Fruit fly (Drosophila melanogaster) whole organism, embryonic: Measurements from ENCODE around the gene mib2.

Source experiments
- ATbp ChIP-seq: fragments of 200-800 bp; sonication (Bioruptor generic); optimal IDR thresholded peaks from 2 replicates; lab custom pipeline; 2017; ENCODE audit warnings: missing biosample characterization, mild to moderate bottlenecking, missing genetic modification characterization, missing genetic modification reagents
- Asciz ChIP-seq: fragments of 200-800 bp; sonication (Bioruptor generic); optimal IDR thresholded peaks from 2 replicates; lab custom pipeline; 2017; ENCODE audit warnings: missing biosample characterization, mild to moderate bottlenecking, missing genetic modification characterization, missing genetic modification reagents
- Awh ChIP-seq: fragments of 200-800 bp; sonication (Bioruptor generic); IDR thresholded peaks from 2 replicates; pipeline ENCODE4, ENCODE4 v1.3.6; 2022; ENCODE audit warnings: missing biosample characterization, missing genetic modification characterization
- CG10543 ChIP-seq: fragments of 200-800 bp; sonication (Bioruptor generic); optimal IDR thresholded peaks from 3 replicates; lab custom pipeline; 2017; ENCODE audit warnings: missing biosample characterization, mild to moderate bottlenecking, missing genetic modification characterization, moderate library complexity
- CG11723 ChIP-seq: fragments of 200-800 bp; sonication (Bioruptor generic); optimal IDR thresholded peaks from 2 replicates; lab custom pipeline; 2017; ENCODE audit warnings: missing biosample characterization, mild to moderate bottlenecking, missing genetic modification characterization
- CG12744 ChIP-seq: fragments of 200-800 bp; sonication (Bioruptor generic); optimal IDR thresholded peaks from 2 replicates; lab custom pipeline; 2016; ENCODE audit warnings: missing biosample characterization, missing genetic modification characterization
- CG12769 ChIP-seq: fragments of 200-800 bp; sonication (Bioruptor generic); optimal IDR thresholded peaks from 2 replicates; lab custom pipeline; 2019; ENCODE audit warnings: missing biosample characterization, mild to moderate bottlenecking, missing genetic modification characterization, moderate library complexity
- CG13296 ChIP-seq: fragments of 200-800 bp; sonication (Bioruptor generic); optimal IDR thresholded peaks from 3 replicates; lab custom pipeline; 2018; ENCODE audit warnings: missing biosample characterization, mild to moderate bottlenecking, missing genetic modification characterization
- CG14860 ChIP-seq: fragments of 200-800 bp; sonication (Bioruptor generic); IDR thresholded peaks from 3 replicates; pipeline ENCODE4 v1.3.6; 2022; ENCODE audit warnings: missing biosample characterization, missing genetic modification characterization; ENCODE audit not compliant: partially characterized antibody
- CG17612 ChIP-seq: fragments of 200-800 bp; sonication (Bioruptor generic); IDR thresholded peaks from 2 replicates; pipeline ENCODE4 v1.3.6; 2022; ENCODE audit warnings: missing biosample characterization, missing genetic modification characterization
- CG3407 ChIP-seq: fragments of 200-800 bp; sonication (Bioruptor generic); optimal IDR thresholded peaks from 2 replicates; lab custom pipeline; 2018; ENCODE audit warnings: missing biosample characterization, mild to moderate bottlenecking, missing genetic modification characterization
- CG3838 ChIP-seq: fragments of 200-800 bp; sonication (Bioruptor generic); optimal IDR thresholded peaks from 3 replicates; lab custom pipeline; 2016; ENCODE audit warnings: missing biosample characterization, missing genetic modification characterization
- CG3995 ChIP-seq: fragments of 200-800 bp; sonication (Bioruptor generic); optimal IDR thresholded peaks from 3 replicates; lab custom pipeline; 2016; ENCODE audit warnings: missing biosample characterization, missing genetic modification characterization
- CG4404 ChIP-seq: fragments of 200-800 bp; sonication (Bioruptor generic); IDR thresholded peaks from 2 replicates; pipeline ENCODE4 v1.3.6; 2022; ENCODE audit warnings: missing biosample characterization, missing genetic modification characterization
- CG4707 ChIP-seq: fragments of 200-800 bp; sonication (Bioruptor generic); optimal IDR thresholded peaks from 2 replicates; lab custom pipeline; 2018; ENCODE audit warnings: missing biosample characterization, mild to moderate bottlenecking, missing genetic modification characterization, moderate library complexity
- CG5180 ChIP-seq: fragments of 200-800 bp; sonication (Bioruptor generic); optimal IDR thresholded peaks from 3 replicates; lab custom pipeline; 2017; ENCODE audit warnings: missing biosample characterization, missing genetic modification characterization, mild to moderate bottlenecking, moderate library complexity, missing genetic modification reagents
- CG6854 ChIP-seq: fragments of 200-800 bp; sonication (Bioruptor generic); optimal IDR thresholded peaks from 3 replicates; lab custom pipeline; 2017; ENCODE audit warnings: missing biosample characterization, mild to moderate bottlenecking, missing genetic modification characterization
- CG7987 ChIP-seq: fragments of 200-800 bp; sonication (Bioruptor generic); optimal IDR thresholded peaks from 2 replicates; lab custom pipeline; 2018; ENCODE audit warnings: missing biosample characterization, mild to moderate bottlenecking, missing genetic modification characterization, moderate library complexity
- CG9215 ChIP-seq: fragments of 200-800 bp; sonication (Bioruptor generic); IDR thresholded peaks from 2 replicates; pipeline ENCODE4 v1.3.6; 2022; ENCODE audit warnings: missing biosample characterization, missing genetic modification characterization
- CG9727 ChIP-seq: fragments of 200-800 bp; sonication (Bioruptor generic); optimal IDR thresholded peaks from 3 replicates; lab custom pipeline; 2017; ENCODE audit warnings: missing biosample characterization, mild to moderate bottlenecking, missing genetic modification characterization
- CG9797 ChIP-seq: fragments of 200-800 bp; sonication (Bioruptor generic); optimal IDR thresholded peaks from 3 replicates; lab custom pipeline; 2018; ENCODE audit warnings: missing biosample characterization, mild to moderate bottlenecking, missing genetic modification characterization
- CkIIα-i1 ChIP-seq: fragments of 200-800 bp; sonication (Bioruptor generic); IDR thresholded peaks from 2 replicates; pipeline ENCODE4 v1.3.6; 2022; ENCODE audit warnings: missing biosample characterization, missing genetic modification characterization
- Doc3 ChIP-seq: fragments of 200-800 bp; sonication (Bioruptor generic); IDR thresholded peaks from 3 replicates; pipeline ENCODE4 v1.3.6; 2022; ENCODE audit warnings: missing biosample characterization, missing genetic modification characterization; ENCODE audit not compliant: partially characterized antibody
- Fer2 ChIP-seq: fragments of 200-800 bp; sonication (Bioruptor generic); optimal IDR thresholded peaks from 2 replicates; lab custom pipeline; 2018; ENCODE audit warnings: missing biosample characterization, mild to moderate bottlenecking, missing genetic modification characterization, moderate library complexity
- Gsc ChIP-seq: fragments of 200-800 bp; sonication (Bioruptor generic); IDR thresholded peaks from 2 replicates; pipeline ENCODE4 v1.3.6; 2022; ENCODE audit warnings: missing biosample characterization, missing genetic modification characterization
- HLH54F ChIP-seq: fragments of 200-800 bp; sonication (Bioruptor generic); optimal IDR thresholded peaks from 3 replicates; lab custom pipeline; 2016; ENCODE audit warnings: missing biosample characterization, missing genetic modification characterization
- Hr39 ChIP-seq: fragments of >200 bp; optimal IDR thresholded peaks from 2 replicates; lab custom pipeline; 2017
- MESR4 ChIP-seq: fragments of 200-800 bp; sonication (Bioruptor generic); optimal IDR thresholded peaks from 2 replicates; lab custom pipeline; 2018; ENCODE audit warnings: missing biosample characterization, mild to moderate bottlenecking, missing genetic modification characterization, moderate library complexity
- Nf-YC ChIP-seq: fragments of 200-800 bp; optimal IDR thresholded peaks from 3 replicates; lab custom pipeline; 2019; ENCODE audit warnings: missing biosample characterization, mild to moderate bottlenecking, missing genetic modification characterization, moderate library complexity
- PHDP ChIP-seq: fragments of 200-800 bp; sonication (Bioruptor generic); optimal IDR thresholded peaks from 3 replicates; lab custom pipeline; 2018; ENCODE audit warnings: missing biosample characterization, mild to moderate bottlenecking, missing genetic modification characterization, moderate library complexity
- Sin3A ChIP-seq: fragments of >200 bp; optimal IDR thresholded peaks from 2 replicates; lab custom pipeline; 2018
- Usf ChIP-seq: fragments of 200-800 bp; sonication (Bioruptor generic); optimal IDR thresholded peaks from 2 replicates; lab custom pipeline; 2017; ENCODE audit warnings: missing genotype, missing biosample characterization, missing genetic modification characterization
- YL-1 ChIP-seq: fragments of 200-800 bp; sonication (Bioruptor generic); optimal IDR thresholded peaks from 3 replicates; lab custom pipeline; 2017; ENCODE audit warnings: missing biosample characterization, mild to moderate bottlenecking, missing genetic modification characterization
- az2 ChIP-seq: fragments of 200-800 bp; sonication (Bioruptor generic); optimal IDR thresholded peaks from 3 replicates; lab custom pipeline; 2016; ENCODE audit warnings: missing biosample characterization, missing genetic modification characterization
- croc ChIP-seq: fragments of 200-800 bp; sonication (Bioruptor generic); conservative IDR thresholded peaks from 3 replicates; pipeline ENCODE4 v1.3.6; 2022; ENCODE audit warnings: missing biosample characterization, missing genetic modification characterization
- dpn ChIP-seq, 2 experiments: fragments of 200-800 bp; sonication (Bioruptor generic); optimal IDR thresholded peaks; 3 replicates each; lab custom pipeline; 2016; ENCODE audit warnings: missing biosample characterization in 2 of 2, missing genetic modification characterization in 2 of 2
- esg ChIP-seq: fragments of 200-800 bp; sonication (Bioruptor generic); conservative IDR thresholded peaks from 2 replicates; pipeline ENCODE4 v1.3.6; 2022; ENCODE audit warnings: missing biosample characterization, missing genetic modification characterization
- gcm ChIP-seq: fragments of 200-800 bp; sonication (Bioruptor generic); optimal IDR thresholded peaks from 2 replicates; lab custom pipeline; 2019; ENCODE audit warnings: missing biosample characterization, mild to moderate bottlenecking, missing genetic modification characterization, moderate library complexity
- gcm2 ChIP-seq: fragments of 200-800 bp; sonication (Bioruptor generic); optimal IDR thresholded peaks from 2 replicates; lab custom pipeline; 2016; ENCODE audit warnings: missing biosample characterization, missing genetic modification characterization
- hb ChIP-seq: fragments of 200-800 bp; sonication (Bioruptor generic); IDR thresholded peaks from 3 replicates; pipeline ENCODE4 v1.3.6; 2022; ENCODE audit warnings: missing biosample characterization, missing genetic modification characterization; ENCODE audit not compliant: partially characterized antibody
- her ChIP-seq: fragments of 200-800 bp; sonication (Bioruptor generic); optimal IDR thresholded peaks from 2 replicates; lab custom pipeline; 2016; ENCODE audit warnings: missing biosample characterization, missing genetic modification characterization
- hth ChIP-seq: fragments of >200 bp; optimal IDR thresholded peaks from 2 replicates; lab custom pipeline; 2017; ENCODE audit warnings: inconsistent platforms
- lbe ChIP-seq: fragments of 200-800 bp; sonication (Bioruptor generic); optimal IDR thresholded peaks from 2 replicates; lab custom pipeline; 2016; ENCODE audit warnings: missing biosample characterization, mild to moderate bottlenecking, missing genetic modification characterization
- luna ChIP-seq: fragments of 200-800 bp; sonication (Bioruptor generic); optimal IDR thresholded peaks from 2 replicates; lab custom pipeline; 2016; ENCODE audit warnings: missing biosample characterization, missing genetic modification characterization
- nerfin-1 ChIP-seq: fragments of 200-800 bp; sonication (Bioruptor generic); optimal IDR thresholded peaks from 3 replicates; lab custom pipeline; 2019; ENCODE audit warnings: missing biosample characterization, mild to moderate bottlenecking, missing genetic modification characterization, moderate library complexity
- onecut ChIP-seq: fragments of 200-800 bp; sonication (Bioruptor generic); IDR thresholded peaks from 2 replicates; pipeline ENCODE4 v1.3.6; 2022; ENCODE audit warnings: missing biosample characterization, missing genetic modification characterization
- otp ChIP-seq: fragments of 200-800 bp; sonication (Bioruptor generic); IDR thresholded peaks from 3 replicates; pipeline ENCODE4, ENCODE4 v1.3.6; 2022; ENCODE audit warnings: missing biosample characterization, missing genetic modification characterization
- pb ChIP-seq: fragments of 200-800 bp; sonication (Bioruptor generic); optimal IDR thresholded peaks from 3 replicates; lab custom pipeline; 2016; ENCODE audit warnings: missing biosample characterization, missing genetic modification characterization
- phol ChIP-seq: fragments of 200-800 bp; sonication (Bioruptor generic); optimal IDR thresholded peaks from 3 replicates; lab custom pipeline; 2018; ENCODE audit warnings: missing biosample characterization, mild to moderate bottlenecking, missing genetic modification characterization, moderate library complexity
- scrt ChIP-seq: fragments of 200-800 bp; sonication (Bioruptor generic); optimal IDR thresholded peaks from 2 replicates; lab custom pipeline; 2018; ENCODE audit warnings: missing biosample characterization, mild to moderate bottlenecking, missing genetic modification characterization, moderate library complexity

The mib2 gene

DNA sequence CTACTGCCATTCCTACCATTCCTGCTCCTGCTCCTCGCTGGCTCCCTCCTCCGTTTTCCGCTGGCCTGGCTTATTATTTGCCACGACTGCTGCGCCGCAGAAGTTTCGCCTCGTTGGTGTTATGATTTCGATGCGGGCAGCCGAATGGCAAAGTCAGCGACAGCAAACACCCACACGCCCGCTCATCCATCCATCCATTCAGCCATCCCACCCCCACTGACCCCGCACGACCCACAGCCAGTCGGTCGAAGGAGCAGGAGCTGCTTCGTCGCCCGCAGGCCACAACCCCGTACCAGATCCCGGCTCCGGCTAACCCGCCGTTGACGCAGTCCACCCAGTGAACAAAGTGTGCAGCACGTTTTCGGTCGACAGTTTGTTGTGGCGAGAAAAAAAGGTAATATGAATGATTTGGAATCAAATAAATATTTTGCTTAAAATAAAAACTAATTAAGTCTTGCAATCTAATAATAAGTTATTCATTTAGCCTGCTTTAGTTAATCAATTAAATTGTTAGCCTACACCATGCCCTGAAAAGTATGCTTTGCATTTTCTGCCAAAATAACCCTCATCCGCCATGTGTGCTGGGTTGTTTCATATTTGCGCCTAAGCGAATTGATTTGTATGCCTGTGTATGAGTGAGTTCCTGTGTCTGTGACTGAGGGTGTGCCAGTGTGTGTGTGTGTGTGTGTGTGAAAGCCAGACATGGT is 7.6 kb upstream of the mib2 start (continued):
- TF ChIP-seq hb (GFP tag; lab: Robert Waterston, UW) (no peak), gcm (peak; percentile 38), az2 (GFP tag; lab: Kevin White, UChicago) (no peak), Usf (GFP tag; lab: Kevin White, UChicago) (peak; percentile 6), CG3995 (GFP tag; lab: Kevin White, UChicago) (no peak), CG17612 (GFP tag; lab: Robert Waterston, UW) (no peak), croc (GFP tag; lab: Robert Waterston, UW) (peak; percentile 20; the same call in 2 of the 3 replicates), nerfin-1 (peak; percentile 14), Gsc (GFP tag; lab: Robert Waterston, UW) (no peak), Fer2 (tag; lab: Kevin White, UChicago) (peak; percentile 33), CG10543 (peak; percentile 64), luna (no peak), CG5180 (GFP tag; lab: Kevin White, UChicago) (peak; percentile 56), onecut (GFP tag; lab: Robert Waterston, UW) (peak; percentile 33; the same call in 1 of the 2 replicates), dpn (GFP tag; optimal IDR thresholded peaks at IDR 0.05; lab: Kevin White, UChicago) (peak; percentile 23 to 26), ATbp (GFP tag; lab: Kevin White, UChicago) (peak; percentile 48), YL-1 (GFP tag; lab: Kevin White, UChicago) (no peak), hth (lab: Kevin White, UChicago) (no peak), CG6854 (GFP tag; lab: Kevin White, UChicago) (peak; percentile 63), scrt (GFP tag; lab: Kevin White, UChicago) (peak; percentile 64), CG12744 (peak; percentile 31), Awh (GFP tag; lab: Robert Waterston, UW) (no peak), CG4707 (no peak), CG4404 (peak; percentile 32; the same call in 1 of the 2 replicates), CG3407 (GFP tag; lab: Kevin White, UChicago) (no peak), her (GFP tag; lab: Kevin White, UChicago) (no peak), Sin3A (lab: Kevin White, UChicago) (no peak), esg (0 out of 2 replicates have a peak, but pooled peaks have one; percentile 17), CG7987 (no peak), Nf-YC (tag; lab: Kevin White, UChicago) (peak; percentile 51), otp (GFP tag; lab: Robert Waterston, UW) (no peak), CG11723 (GFP tag; lab: Kevin White, UChicago) (peak; percentile 41), HLH54F (GFP tag; lab: Kevin White, UChicago) (peak; percentile 52), gcm2 (GFP tag; lab: Kevin White, UChicago) (no peak), Asciz (GFP tag; lab: Kevin White, UChicago) (peak; percentile 25), Hr39 (no peak), phol (tag; lab: Kevin White, UChicago) (peak; percentile 56), CG9215 (GFP tag; lab: Robert Waterston, UW) (peak; percentile 46), CG12769 (peak; percentile 81), pb (GFP tag; lab: Kevin White, UChicago) (no peak), lbe (GFP tag; lab: Kevin White, UChicago) (no peak), CG9727 (GFP tag; lab: Kevin White, UChicago) (peak; percentile 58), CG3838 (GFP tag; lab: Kevin White, UChicago) (no peak), PHDP (tag; lab: Kevin White, UChicago) (peak; percentile 66), CG14860 (GFP tag; lab: Robert Waterston, UW) (no peak), CkIIα-i1 (no peak), CG13296 (peak; percentile 77), CG9797 (GFP tag; lab: Kevin White, UChicago) (no peak), MESR4 (no peak), Doc3 (GFP tag; lab: Robert Waterston, UW) (no peak)
